Worm (Caenorhabditis elegans) whole organism, mixed stage, embryonic: ENCODE data around the gene degl-1.

Source experiments
- M03D4.4 ChIP-seq: sonication (generic microtip); optimal IDR thresholded peaks from 2 replicates; lab custom pipeline; 2017; ENCODE audit warnings: mild to moderate bottlenecking, missing genetic modification characterization, missing compliant biosample characterization
- bed-3 ChIP-seq: fragments of 200-800 bp; sonication (Bioruptor generic); optimal IDR thresholded peaks from 3 replicates; lab custom pipeline; 2018; ENCODE audit warnings: mild to moderate bottlenecking, missing genetic modification characterization, moderate library complexity, missing compliant biosample characterization
- blmp-1 ChIP-seq: fragments of 150-350 bp; optimal IDR thresholded peaks from 2 replicates; lab custom pipeline; 2014; ENCODE audit warnings: missing biosample characterization, missing genetic modification characterization
- ceh-39 ChIP-seq: fragments of 150-350 bp; optimal IDR thresholded peaks from 2 replicates; lab custom pipeline; 2014; ENCODE audit warnings: missing biosample characterization, missing genetic modification characterization
- ceh-83 ChIP-seq: fragments of 200-800 bp; sonication (Bioruptor generic); optimal IDR thresholded peaks from 2 replicates; lab custom pipeline; 2018; ENCODE audit warnings: mild to moderate bottlenecking, missing genetic modification characterization, missing compliant biosample characterization
- ces-1 ChIP-seq: fragments of 150-350 bp; optimal IDR thresholded peaks from 2 replicates; lab custom pipeline; 2014; ENCODE audit warnings: missing biosample characterization, missing genetic modification reagents, missing genetic modification characterization
- cnd-1 ChIP-seq: fragments of 200-800 bp; sonication (Bioruptor generic); optimal IDR thresholded peaks from 2 replicates; lab custom pipeline; 2018; ENCODE audit warnings: mild to moderate bottlenecking, missing genetic modification characterization, missing compliant biosample characterization
- drap-1 ChIP-seq: fragments of 200-800 bp; sonication (Bioruptor generic); optimal IDR thresholded peaks from 3 replicates; lab custom pipeline; 2018; ENCODE audit warnings: mild to moderate bottlenecking, missing genetic modification characterization, missing compliant biosample characterization
- elt-3 ChIP-seq: fragments of 150-350 bp; optimal IDR thresholded peaks from 2 replicates; lab custom pipeline; 2014; ENCODE audit warnings: missing biosample characterization, missing genetic modification characterization
- flh-1 ChIP-seq: fragments of 200-800 bp; sonication (Bioruptor generic); optimal IDR thresholded peaks from 2 replicates; lab custom pipeline; 2018; ENCODE audit warnings: mild to moderate bottlenecking, missing genetic modification characterization, moderate library complexity, missing compliant biosample characterization
- hlh-1 ChIP-seq: fragments of 150-350 bp; optimal IDR thresholded peaks from 2 replicates; lab custom pipeline; 2014; ENCODE audit warnings: missing biosample characterization, missing genetic modification reagents, missing genetic modification characterization
- lin-13 ChIP-seq: fragments of 150-350 bp; optimal IDR thresholded peaks from 2 replicates; lab custom pipeline; 2014; ENCODE audit warnings: missing biosample characterization, missing genetic modification characterization
- lsy-2 ChIP-seq: fragments of 150-350 bp; optimal IDR thresholded peaks from 2 replicates; lab custom pipeline; 2014; ENCODE audit warnings: missing biosample characterization, missing genetic modification characterization
- mab-5 ChIP-seq: fragments of 150-350 bp; optimal IDR thresholded peaks from 2 replicates; lab custom pipeline; 2014; ENCODE audit warnings: missing biosample characterization, missing genetic modification characterization
- mep-1 ChIP-seq: fragments of 150-350 bp; optimal IDR thresholded peaks from 2 replicates; lab custom pipeline; 2017; ENCODE audit warnings: missing biosample characterization, missing genetic modification reagents, missing genetic modification characterization, inconsistent platforms
- mls-2 ChIP-seq: sonication (generic microtip); optimal IDR thresholded peaks from 2 replicates; lab custom pipeline; 2016; ENCODE audit warnings: mild to moderate bottlenecking, missing genetic modification characterization, moderate library complexity, missing compliant biosample characterization
- nhr-12 ChIP-seq: fragments of 150-350 bp; optimal IDR thresholded peaks from 2 replicates; lab custom pipeline; 2014; ENCODE audit warnings: missing biosample characterization, missing genetic modification characterization
- nhr-2 ChIP-seq: fragments of 150-350 bp; optimal IDR thresholded peaks from 2 replicates; lab custom pipeline; 2014; ENCODE audit warnings: missing biosample characterization, missing genetic modification characterization
- nhr-237 ChIP-seq: fragments of 150-350 bp; optimal IDR thresholded peaks from 2 replicates; lab custom pipeline; 2014; ENCODE audit warnings: missing biosample characterization, missing genetic modification characterization
- nhr-28 ChIP-seq: fragments of 150-350 bp; optimal IDR thresholded peaks from 2 replicates; lab custom pipeline; 2014; ENCODE audit warnings: missing biosample characterization, missing genetic modification characterization
- nhr-76 ChIP-seq: sonication (generic microtip); optimal IDR thresholded peaks from 2 replicates; lab custom pipeline; 2017; ENCODE audit warnings: missing biosample characterization, missing genetic modification characterization
- pha-4 ChIP-seq: fragments of 150-350 bp; optimal IDR thresholded peaks from 2 replicates; lab custom pipeline; 2018; ENCODE audit warnings: missing biosample characterization, missing genetic modification reagents, missing genetic modification characterization
- sem-2 ChIP-seq: fragments of 200-800 bp; sonication (Bioruptor generic); optimal IDR thresholded peaks from 2 replicates; lab custom pipeline; 2018; ENCODE audit warnings: mild to moderate bottlenecking, missing genetic modification characterization, missing compliant biosample characterization
- snpc-4 ChIP-seq: fragments of 150-350 bp; optimal IDR thresholded peaks from 2 replicates; lab custom pipeline; 2014; ENCODE audit warnings: missing biosample characterization, missing genetic modification characterization
- sptf-1 ChIP-seq: sonication (generic microtip); optimal IDR thresholded peaks from 2 replicates; lab custom pipeline; 2017; ENCODE audit warnings: mild to moderate bottlenecking, missing genetic modification characterization, moderate library complexity, missing compliant biosample characterization
- tbx-8 ChIP-seq: fragments of 200-800 bp; sonication (Bioruptor generic); optimal IDR thresholded peaks from 2 replicates; lab custom pipeline; 2018; ENCODE audit warnings: mild to moderate bottlenecking, missing genetic modification characterization, moderate library complexity, missing compliant biosample characterization
- unc-120 ChIP-seq: sonication (generic microtip); optimal IDR thresholded peaks from 2 replicates; lab custom pipeline; 2017; ENCODE audit warnings: missing genetic modification characterization, missing compliant biosample characterization; ENCODE audit not compliant: poor library complexity, severe bottlenecking
- unc-39 ChIP-seq: fragments of 150-350 bp; optimal IDR thresholded peaks from 2 replicates; lab custom pipeline; 2014; ENCODE audit warnings: missing biosample characterization, missing genetic modification characterization
- unc-62 ChIP-seq: fragments of 150-350 bp; optimal IDR thresholded peaks from 2 replicates; lab custom pipeline; 2014; ENCODE audit warnings: missing biosample characterization, missing genetic modification reagents, missing genetic modification characterization
- zip-8 ChIP-seq: fragments of 150-350 bp; optimal IDR thresholded peaks from 2 replicates; lab custom pipeline; 2014; ENCODE audit warnings: missing biosample characterization, missing genetic modification characterization
- ztf-11 ChIP-seq: fragments of 150-350 bp; optimal IDR thresholded peaks from 2 replicates; lab custom pipeline; 2014; ENCODE audit warnings: missing biosample characterization, missing genetic modification characterization

The degl-1 gene

ce11 chrIV:14773280-14774071 is 2.3 kb upstream of the degl-1 start, which contains the start of gene Y57G11C.36:
Y57G11C.36 (minus strand) TSS chrIV:14773781.
- no peak for TF ChIP-seq unc-39 (tag; lab: Kevin White, UChicago)
- no peak for TF ChIP-seq nhr-237 (tag; lab: Kevin White, UChicago)
- no peak for TF ChIP-seq mep-1 (tag; lab: Kevin White, UChicago)
- TF ChIP-seq hlh-1: no peak
- TF ChIP-seq ceh-83: no peak
- no peak for TF ChIP-seq snpc-4 (tag; lab: Kevin White, UChicago)
- no peak for TF ChIP-seq elt-3 (tag; lab: Kevin White, UChicago)
- TF ChIP-seq ceh-39 (tag; lab: Kevin White, UChicago): no peak
- no peak for TF ChIP-seq ces-1
- no peak for TF ChIP-seq tbx-8 (GFP tag; lab: Kevin White, UChicago)

- TF ChIP-seq lin-13 (tag; lab: Kevin White, UChicago) (no peak), hlh-1 (no peak), pha-4 (tag; lab: Kevin White, UChicago) (no peak), bed-3 (no peak), drap-1 (GFP tag; lab: Kevin White, UChicago) (no peak), blmp-1 (tag; lab: Kevin White, UChicago) (no peak), unc-62 (no peak), nhr-12 (tag; lab: Kevin White, UChicago) (no peak), lsy-2 (tag; lab: Kevin White, UChicago) (no peak), sptf-1 (no peak), sem-2 (GFP tag; lab: Kevin White, UChicago) (no peak)
Measured at ce11 chrIV:14770663-14771062, 562 bp downstream of the degl-1 start.

- TF ChIP-seq ceh-39 (tag; lab: Kevin White, UChicago): no peak
- TF ChIP-seq snpc-4 (tag; lab: Kevin White, UChicago): no peak
- TF ChIP-seq ztf-11 (tag; lab: Kevin White, UChicago): no peak
- TF ChIP-seq nhr-237 (tag; lab: Kevin White, UChicago): no peak
- no peak for TF ChIP-seq mep-1 (tag; lab: Kevin White, UChicago)
- no peak for TF ChIP-seq hlh-1
- no peak for TF ChIP-seq sem-2 (GFP tag; lab: Kevin White, UChicago)
- no peak for TF ChIP-seq M03D4.4 (tag; lab: Kevin White, UChicago)
- TF ChIP-seq lsy-2 (tag; lab: Kevin White, UChicago): no peak
- no peak for TF ChIP-seq blmp-1 (tag; lab: Kevin White, UChicago)
- no peak for TF ChIP-seq drap-1 (GFP tag; lab: Kevin White, UChicago)
- no peak for TF ChIP-seq mls-2 (tag; lab: Kevin White, UChicago)
- TF ChIP-seq tbx-8 (GFP tag; lab: Kevin White, UChicago): no peak
- TF ChIP-seq unc-62: no peak
- no peak for TF ChIP-seq ces-1
- TF ChIP-seq unc-120 (tag; lab: Kevin White, UChicago): no peak
- no peak for TF ChIP-seq nhr-28
- TF ChIP-seq, all 35 proteins: peak for 0
Measured at ce11 chrIV:14769218-14769835, 1.9 kb downstream of the degl-1 start, which contains the start of gene Y57G11C.43. Y57G11C.43 (plus strand) TSS chrIV:14769441.

ce11 chrIV:14767693-14768251 is 3.5 kb downstream of the degl-1 start, which contains the start of the genes mrps-7 and Y57G11C.3:
mrps-7 (minus strand) TSS chrIV:14767730.
Y57G11C.3 (plus strand) TSS chrIV:14768201.
- peak; percentile 95 for TF ChIP-seq mep-1 (tag; lab: Kevin White, UChicago)
- TF ChIP-seq lsy-2 (tag; lab: Kevin White, UChicago): peak; percentile 81
- TF ChIP-seq blmp-1 (tag; lab: Kevin White, UChicago): no peak
- TF ChIP-seq zip-8 (tag; lab: Kevin White, UChicago): no peak
- TF ChIP-seq cnd-1 (tag; lab: Kevin White, UChicago): peak; percentile 48
- TF ChIP-seq mab-5: peak; percentile 4
- peak; percentile 41 for TF ChIP-seq hlh-1
- peak; percentile 92 for TF ChIP-seq nhr-237 (tag; lab: Kevin White, UChicago)
- peak; percentile 9 for TF ChIP-seq M03D4.4 (tag; lab: Kevin White, UChicago)
- TF ChIP-seq unc-62: peak; percentile 44
- no peak for TF ChIP-seq nhr-76 (tag; lab: Kevin White, UChicago)
- peak; percentile 23 for TF ChIP-seq drap-1 (GFP tag; lab: Kevin White, UChicago)
- TF ChIP-seq nhr-12 (tag; lab: Kevin White, UChicago): no peak
- peak; percentile 86 for TF ChIP-seq ceh-39 (tag; lab: Kevin White, UChicago)
- TF ChIP-seq mls-2 (tag; lab: Kevin White, UChicago): no peak
- TF ChIP-seq pha-4 (tag; lab: Kevin White, UChicago): peak; percentile 94
- TF ChIP-seq unc-39 (tag; lab: Kevin White, UChicago): no peak
- TF ChIP-seq sptf-1: peak; percentile 6
- no peak for TF ChIP-seq flh-1 (GFP tag; lab: Kevin White, UChicago)
- TF ChIP-seq sem-2 (GFP tag; lab: Kevin White, UChicago): no peak
- TF ChIP-seq lin-13 (tag; lab: Kevin White, UChicago): peak; percentile 92
- TF ChIP-seq ces-1: peak; percentile 75
- TF ChIP-seq nhr-2: peak; percentile 4
